Fruit fly (Drosophila melanogaster) whole organism, embryonic: Measurements from ENCODE around the gene Prosbeta2.

Experiments used
- Aef1 ChIP-seq: fragments of 200-800 bp; sonication (Bioruptor generic); IDR thresholded peaks from 3 replicates; pipeline ENCODE4 v1.3.6; 2022; ENCODE audit warnings: missing biosample characterization, missing genetic modification characterization
- B-H1 ChIP-seq: fragments of 200-800 bp; sonication (Bioruptor generic); IDR thresholded peaks from 3 replicates; pipeline ENCODE4 v1.3.6; 2022; ENCODE audit warnings: missing biosample characterization, missing genetic modification characterization
- Blimp-1 ChIP-seq: fragments of 200-800 bp; sonication (Bioruptor generic); optimal IDR thresholded peaks from 3 replicates; lab custom pipeline; 2018; ENCODE audit warnings: missing biosample characterization, missing genetic modification characterization, mild to moderate bottlenecking, moderate library complexity, missing genetic modification reagents
- CG10366 ChIP-seq: fragments of 200-800 bp; sonication (Bioruptor generic); IDR thresholded peaks from 2 replicates; pipeline ENCODE4 v1.3.6; 2022; ENCODE audit warnings: missing biosample characterization, missing genetic modification characterization
- CG10979 ChIP-seq: fragments of 200-800 bp; sonication (Bioruptor generic); optimal IDR thresholded peaks from 2 replicates; lab custom pipeline; 2018; ENCODE audit warnings: missing biosample characterization, mild to moderate bottlenecking, missing genetic modification characterization, moderate library complexity
- CG11723 ChIP-seq: fragments of 200-800 bp; sonication (Bioruptor generic); optimal IDR thresholded peaks from 2 replicates; lab custom pipeline; 2017; ENCODE audit warnings: missing biosample characterization, mild to moderate bottlenecking, missing genetic modification characterization
- CG1233 ChIP-seq: fragments of 200-800 bp; sonication (Bioruptor generic); optimal IDR thresholded peaks from 4 replicates; lab custom pipeline; 2018; ENCODE audit warnings: missing biosample characterization, mild to moderate bottlenecking, missing genetic modification characterization
- CG12659 ChIP-seq: fragments of 200-800 bp; sonication (Bioruptor generic); optimal IDR thresholded peaks from 3 replicates; lab custom pipeline; 2017; ENCODE audit warnings: mild to moderate bottlenecking, missing biosample characterization, missing genetic modification reagents, missing genetic modification characterization
- CG14441 ChIP-seq: fragments of 200-800 bp; sonication (Bioruptor generic); IDR thresholded peaks from 2 replicates; pipeline ENCODE4 v1.3.6; 2022; ENCODE audit warnings: missing biosample characterization, missing genetic modification characterization
- CG15514 ChIP-seq: fragments of 200-800 bp; sonication (Bioruptor generic); optimal IDR thresholded peaks from 3 replicates; lab custom pipeline; 2017; ENCODE audit warnings: missing biosample characterization, missing genetic modification characterization, mild to moderate bottlenecking, moderate library complexity, missing genetic modification reagents
- CG2199 ChIP-seq: fragments of 200-800 bp; sonication (Bioruptor generic); IDR thresholded peaks from 3 replicates; pipeline ENCODE4 v1.3.6; 2022; ENCODE audit warnings: missing biosample characterization, missing genetic modification characterization
- CG30020 ChIP-seq: fragments of 200-800 bp; optimal IDR thresholded peaks from 2 replicates; lab custom pipeline; 2019; ENCODE audit warnings: missing biosample characterization, mild to moderate bottlenecking, missing genetic modification characterization, moderate library complexity
- CG3065 ChIP-seq: fragments of 200-800 bp; sonication (Bioruptor generic); optimal IDR thresholded peaks from 2 replicates; lab custom pipeline; 2016; ENCODE audit warnings: missing biosample characterization, missing genetic modification characterization
- CG3726 ChIP-seq: fragments of 200-800 bp; sonication (Bioruptor generic); IDR thresholded peaks from 3 replicates; pipeline ENCODE4, ENCODE4 v1.3.6; 2022; ENCODE audit warnings: missing biosample characterization, missing genetic modification characterization
- CG6689 ChIP-seq: fragments of 200-800 bp; sonication (Bioruptor generic); IDR thresholded peaks from 2 replicates; pipeline ENCODE4 v1.3.6; 2022; ENCODE audit warnings: missing biosample characterization, missing genetic modification characterization
- CTCF ChIP-seq: fragments of 200-800 bp; sonication (Bioruptor generic); optimal IDR thresholded peaks from 2 replicates; lab custom pipeline; 2017; ENCODE audit warnings: missing biosample characterization, mild to moderate bottlenecking, missing genetic modification characterization, moderate library complexity
- Camta ChIP-seq: fragments of 200-800 bp; sonication (Bioruptor generic); optimal IDR thresholded peaks from 2 replicates; lab custom pipeline; 2016; ENCODE audit warnings: missing biosample characterization, missing genetic modification characterization
- Deaf1 ChIP-seq: fragments of 200-800 bp; optimal IDR thresholded peaks from 3 replicates; lab custom pipeline; 2019; ENCODE audit warnings: missing biosample characterization, mild to moderate bottlenecking, missing genetic modification characterization, moderate library complexity
- Dek ChIP-seq: fragments of 200-800 bp; sonication (Bioruptor generic); optimal IDR thresholded peaks from 3 replicates; lab custom pipeline; 2019; ENCODE audit warnings: missing biosample characterization, mild to moderate bottlenecking, missing genetic modification characterization, moderate library complexity
- Dref ChIP-seq: fragments of 200-800 bp; sonication (Bioruptor generic); IDR thresholded peaks from 2 replicates; pipeline ENCODE4 v1.3.6; 2022; ENCODE audit warnings: missing biosample characterization, missing genetic modification characterization
- Ets97D ChIP-seq: fragments of 200-800 bp; sonication (Bioruptor generic); optimal IDR thresholded peaks from 3 replicates; lab custom pipeline; 2016; ENCODE audit warnings: missing biosample characterization, missing genetic modification characterization
- HLHmδ ChIP-seq: fragments of 200-800 bp; sonication (Bioruptor generic); optimal IDR thresholded peaks from 2 replicates; lab custom pipeline; 2018; ENCODE audit warnings: missing biosample characterization, mild to moderate bottlenecking, missing genetic modification characterization, moderate library complexity
- Hand ChIP-seq: fragments of 200-800 bp; sonication (Bioruptor generic); optimal IDR thresholded peaks from 2 replicates; lab custom pipeline; 2017; ENCODE audit warnings: mild to moderate bottlenecking, missing biosample characterization, missing genetic modification reagents, missing genetic modification characterization
- Hmx ChIP-seq: fragments of 200-800 bp; sonication (Bioruptor generic); optimal IDR thresholded peaks from 2 replicates; lab custom pipeline; 2016; ENCODE audit warnings: missing biosample characterization, missing genetic modification characterization
- Hr39 ChIP-seq: fragments of >200 bp; optimal IDR thresholded peaks from 2 replicates; lab custom pipeline; 2017
- Lhr ChIP-seq: fragments of 200-800 bp; sonication (Bioruptor generic); optimal IDR thresholded peaks from 3 replicates; lab custom pipeline; 2017; ENCODE audit warnings: mild to moderate bottlenecking, missing biosample characterization, missing genetic modification reagents, missing genetic modification characterization
- NC2α ChIP-seq: fragments of 200-800 bp; sonication (Bioruptor generic); optimal IDR thresholded peaks from 2 replicates; lab custom pipeline; 2016; ENCODE audit warnings: missing biosample characterization, missing genetic modification characterization
- Ptx1 ChIP-seq: fragments of 200-800 bp; sonication (Bioruptor generic); IDR thresholded peaks from 2 replicates; pipeline ENCODE4 v1.3.6; 2022; ENCODE audit warnings: missing biosample characterization, missing genetic modification characterization
- Ssrp ChIP-seq: fragments of 200-800 bp; sonication (Bioruptor generic); optimal IDR thresholded peaks from 2 replicates; lab custom pipeline; 2018; ENCODE audit warnings: missing biosample characterization, mild to moderate bottlenecking, missing genetic modification characterization, moderate library complexity
- ci ChIP-seq: fragments of 200-800 bp; sonication (Bioruptor generic); IDR thresholded peaks from 3 replicates; pipeline ENCODE4 v1.3.6; 2022; ENCODE audit warnings: missing biosample characterization, missing genetic modification characterization
- corto ChIP-seq: fragments of 200-800 bp; sonication (Bioruptor generic); optimal IDR thresholded peaks from 2 replicates; lab custom pipeline; 2016; ENCODE audit warnings: missing biosample characterization, mild to moderate bottlenecking, missing genetic modification characterization, moderate library complexity
- en ChIP-seq: fragments of 200-800 bp; sonication (Bioruptor generic); optimal IDR thresholded peaks from 2 replicates; lab custom pipeline; 2016; ENCODE audit warnings: missing biosample characterization, missing genetic modification characterization
- eve ChIP-seq, 2 experiments: fragments of >200 bp; optimal IDR thresholded peaks; 2 replicates each; lab custom pipeline; 2017; ENCODE audit warnings: missing biosample characterization in 2 of 2, missing genetic modification characterization in 2 of 2
- gcm ChIP-seq: fragments of 200-800 bp; sonication (Bioruptor generic); optimal IDR thresholded peaks from 2 replicates; lab custom pipeline; 2019; ENCODE audit warnings: missing biosample characterization, mild to moderate bottlenecking, missing genetic modification characterization, moderate library complexity
- hb ChIP-seq: fragments of 200-800 bp; sonication (Bioruptor generic); IDR thresholded peaks from 3 replicates; pipeline ENCODE4 v1.3.6; 2022; ENCODE audit warnings: missing biosample characterization, missing genetic modification characterization; ENCODE audit not compliant: partially characterized antibody
- hbn ChIP-seq: fragments of 200-800 bp; sonication (Bioruptor generic); IDR thresholded peaks from 2 replicates; pipeline ENCODE4 v1.3.6; 2022; ENCODE audit warnings: missing biosample characterization, missing genetic modification characterization; ENCODE audit not compliant: partially characterized antibody
- hth ChIP-seq: fragments of >200 bp; optimal IDR thresholded peaks from 2 replicates; lab custom pipeline; 2017; ENCODE audit warnings: inconsistent platforms
- lov ChIP-seq, 2 experiments: fragments of 200-800 bp in 1 of 2; fragments of >200 bp in 1 of 2; sonication (Bioruptor generic) in 1 of 2; IDR thresholded peaks in 1 of 2; optimal IDR thresholded peaks in 1 of 2; 2 replicates in 1 of 2; 3 replicates in 1 of 2; pipeline versions ENCODE4 v1.3.6 to Lab custom; 2017 to 2022; ENCODE audit warnings: missing biosample characterization in 1 of 2, missing genetic modification characterization in 1 of 2
- sima ChIP-seq: fragments of 200-800 bp; sonication (Bioruptor generic); optimal IDR thresholded peaks from 2 replicates; lab custom pipeline; 2016; ENCODE audit warnings: missing biosample characterization, missing genetic modification characterization
- tio ChIP-seq: fragments of 200-800 bp; sonication (Bioruptor generic); optimal IDR thresholded peaks from 2 replicates; lab custom pipeline; 2017; ENCODE audit warnings: missing biosample characterization, missing genetic modification characterization, inconsistent platforms
- wek ChIP-seq: fragments of 200-800 bp; sonication (Bioruptor generic); optimal IDR thresholded peaks from 3 replicates; lab custom pipeline; 2018; ENCODE audit warnings: missing biosample characterization, mild to moderate bottlenecking, missing genetic modification characterization, moderate library complexity
- zen ChIP-seq: fragments of 200-800 bp; sonication (Bioruptor generic); optimal IDR thresholded peaks from 3 replicates; lab custom pipeline; 2018; ENCODE audit warnings: missing biosample characterization, mild to moderate bottlenecking, missing genetic modification characterization, moderate library complexity

Gene Prosbeta2

DNA sequence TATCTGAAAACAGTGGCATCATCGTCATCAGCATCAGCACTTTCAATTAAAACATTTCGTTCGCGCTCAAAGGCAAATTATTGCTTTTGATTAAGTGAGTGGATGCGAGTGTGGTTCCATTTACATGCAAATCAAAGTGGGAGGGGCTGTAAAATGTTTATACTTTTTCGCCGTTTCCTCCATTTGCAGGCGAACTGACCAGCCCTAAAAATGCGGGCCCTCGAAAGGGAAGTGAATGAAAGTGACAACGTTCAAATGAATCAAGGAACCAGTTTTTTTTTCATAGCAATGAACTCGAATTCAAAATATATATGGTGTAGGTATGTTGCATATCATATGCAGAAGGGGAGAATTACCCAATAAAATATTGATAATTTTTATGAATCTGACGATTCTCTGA lies 10.8 kb downstream of the Prosbeta2 start:
- TF ChIP-seq CG15514 (GFP tag; lab: Kevin White, UChicago) (peak; percentile 16), sima (GFP tag; lab: Kevin White, UChicago) (no peak), HLHmδ (GFP tag; lab: Kevin White, UChicago) (no peak), Lhr (GFP tag; lab: Kevin White, UChicago) (no peak), Blimp-1 (peak; percentile 81), NC2α (GFP tag; lab: Kevin White, UChicago) (no peak), Aef1 (GFP tag; lab: Robert Waterston, UW) (no peak), eve (GFP tag; optimal IDR thresholded peaks at IDR 0.05; lab: Kevin White, UChicago) (peak in 1 of 2 experiments; percentile 20), en (GFP tag; lab: Kevin White, UChicago) (no peak), CG10366 (no peak), hbn (GFP tag; lab: Robert Waterston, UW) (no peak), CG2199 (GFP tag; lab: Robert Waterston, UW) (peak; percentile 17; the same call in 2 of the 3 replicates), gcm (GFP tag; lab: Kevin White, UChicago) (peak; percentile 66), Ptx1 (no peak), CG14441 (GFP tag; lab: Robert Waterston, UW) (no peak), Deaf1 (tag; lab: Kevin White, UChicago) (no peak), Hmx (GFP tag; lab: Kevin White, UChicago) (no peak), hth (lab: Kevin White, UChicago) (no peak), Ets97D (GFP tag; lab: Kevin White, UChicago) (no peak), CG6689 (GFP tag; lab: Robert Waterston, UW) (no peak), CG1233 (GFP tag; lab: Kevin White, UChicago) (no peak), CG11723 (GFP tag; lab: Kevin White, UChicago) (no peak), Dek (no peak), Dref (GFP tag; lab: Robert Waterston, UW) (no peak), CG12659 (no peak), zen (no peak), corto (GFP tag; lab: Kevin White, UChicago) (no peak), Hr39 (no peak), tio (no peak), B-H1 (GFP tag; lab: Robert Waterston, UW) (no peak), Ssrp (tag; lab: Kevin White, UChicago) (no peak), CG3726 (no peak), CG10979 (no peak), Hand (no peak)
- TF ChIP-seq, all 482 proteins: peak for 5

DNA sequence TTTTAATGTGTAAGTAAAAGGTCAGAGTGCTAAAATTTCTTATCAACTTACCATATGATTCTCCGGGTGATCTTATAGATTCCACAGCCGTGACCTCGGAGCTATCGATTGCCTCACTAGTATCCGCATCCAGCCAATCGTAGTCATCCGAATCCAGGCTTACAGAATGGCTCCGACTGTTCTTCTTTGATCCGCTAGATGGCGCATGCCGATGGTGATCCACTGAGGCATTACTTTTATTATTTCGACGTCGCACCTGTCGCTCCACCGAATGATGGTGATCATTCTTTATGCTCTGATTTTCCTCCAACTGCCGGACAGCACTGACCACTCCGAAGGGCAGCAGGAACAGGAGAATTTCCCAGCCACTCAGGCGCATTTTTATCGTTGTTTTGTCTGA lies 11.4 kb downstream of the Prosbeta2 start:
- TF ChIP-seq CG10979 = peak; percentile 48
- 0 out of 3 replicates have a peak, but pooled peaks have one; percentile 37 for TF ChIP-seq CG2199 (GFP tag; lab: Robert Waterston, UW)
- TF ChIP-seq CG3065 (GFP tag; lab: Kevin White, UChicago) = no peak
- no peak for TF ChIP-seq Camta
- TF ChIP-seq ci (GFP tag; lab: Robert Waterston, UW) = no peak
- TF ChIP-seq CTCF (GFP tag; lab: Kevin White, UChicago) = peak; percentile 80
- no peak for TF ChIP-seq wek
- no peak for TF ChIP-seq CG30020
- no peak for TF ChIP-seq lov (optimal IDR thresholded peaks at IDR 0.05; lab: Kevin White, UChicago)
- TF ChIP-seq lov (GFP tag; IDR thresholded peaks at IDR 0.05; lab: Robert Waterston, UW) = no peak
- 0 out of 3 replicates have a peak, but pooled peaks have one; percentile 40 for TF ChIP-seq hb (GFP tag; lab: Robert Waterston, UW)
